Worm (Caenorhabditis elegans) whole organism, midembryonic: ENCODE data around the gene Y46B2A.4.
"Not testable (repeated sequence)": the region's sequence is repeated elsewhere in the genome, so short reads cannot be mapped to it uniquely, and the experiment has no call there.

Source experiments
- T22C8.4 ChIP-seq: fragments of 200-800 bp; sonication (Bioruptor generic); IDR thresholded peaks from 2 replicates; pipeline ENCODE4 v1.3.6; 2022; ENCODE audit warnings: missing genetic modification characterization, missing compliant biosample characterization
- cog-1 ChIP-seq: sonication (generic microtip); optimal IDR thresholded peaks from 2 replicates; lab custom pipeline; 2016; ENCODE audit warnings: missing genetic modification characterization, missing compliant biosample characterization
- flt-1 ChIP-seq: fragments of 200-800 bp; sonication (Bioruptor generic); IDR thresholded peaks from 2 replicates; pipeline ENCODE4 v1.3.6; 2022; ENCODE audit warnings: missing genetic modification characterization, missing compliant biosample characterization
- klf-2 ChIP-seq: fragments of 200-800 bp; sonication (Bioruptor generic); conservative IDR thresholded peaks from 2 replicates; pipeline ENCODE4 v1.3.6; 2022; ENCODE audit warnings: missing genetic modification reagents, missing genetic modification characterization, missing compliant biosample characterization
- med-1 ChIP-seq: sonication (generic microtip); optimal IDR thresholded peaks from 2 replicates; lab custom pipeline; 2017; ENCODE audit warnings: missing genetic modification characterization, mild to moderate bottlenecking, missing compliant biosample characterization, antibody characterized with exemption, missing genetic modification reagents; ENCODE audit not compliant: insufficient read depth
- ref-1 ChIP-seq: fragments of 200-800 bp; sonication (Bioruptor generic); conservative IDR thresholded peaks from 2 replicates; pipeline ENCODE4 v1.3.6; 2022; ENCODE audit warnings: missing genetic modification reagents, missing genetic modification characterization, missing compliant biosample characterization
- tab-1 ChIP-seq: fragments of 200-800 bp; sonication (Bioruptor generic); IDR thresholded peaks from 2 replicates; pipeline ENCODE4 v1.3.6; 2022; ENCODE audit warnings: missing genetic modification characterization, missing compliant biosample characterization
- ztf-23 ChIP-seq: fragments of 200-800 bp; sonication (Bioruptor generic); IDR thresholded peaks from 2 replicates; pipeline ENCODE4 v1.3.6; 2022; ENCODE audit warnings: missing genetic modification reagents, missing genetic modification characterization, missing compliant biosample characterization
- ztf-29 ChIP-seq: fragments of 200-800 bp; sonication (Bioruptor generic); IDR thresholded peaks from 2 replicates; pipeline ENCODE4 v1.3.6; 2022; ENCODE audit warnings: missing genetic modification reagents, missing genetic modification characterization, missing compliant biosample characterization

Gene Y46B2A.4

DNA sequence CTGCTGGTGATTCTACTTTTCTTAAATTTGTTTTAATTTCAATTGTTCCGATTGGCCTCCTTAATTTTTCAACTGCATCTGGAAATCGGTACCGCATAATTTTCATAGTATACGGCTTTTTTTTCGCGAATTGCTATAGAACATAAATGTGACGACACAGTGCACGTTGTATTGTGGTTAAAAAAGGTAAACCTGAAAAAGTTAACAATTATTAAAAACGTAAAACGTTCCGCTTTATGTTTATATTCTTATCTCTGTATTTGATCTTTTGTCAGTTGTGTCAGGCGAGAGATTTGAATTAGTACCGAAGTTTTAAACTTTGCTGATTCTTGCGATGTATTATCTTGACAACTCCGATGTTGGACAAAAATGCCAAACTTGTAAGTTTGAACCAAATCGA lies at the start of gene Y46B2A.4:
TSS of gene Y46B2A.4 (plus strand) at position 301 of the 400 bp plus-strand sequence.
- TF ChIP-seq flt-1 (GFP tag; lab: Robert Waterston, UW) = no peak
- TF ChIP-seq ref-1 (GFP tag; lab: Robert Waterston, UW) = no peak
- no peak for TF ChIP-seq ztf-29 (GFP tag; lab: Robert Waterston, UW)
- TF ChIP-seq T22C8.4 (GFP tag; lab: Robert Waterston, UW) = no peak
- no peak for TF ChIP-seq tab-1
- no peak for TF ChIP-seq klf-2 (GFP tag; lab: Robert Waterston, UW)
- TF ChIP-seq cog-1 = no peak
- no peak for TF ChIP-seq ztf-23 (GFP tag; lab: Robert Waterston, UW)
- no peak for TF ChIP-seq med-1 (GFP tag; lab: Kevin White, UChicago)

DNA sequence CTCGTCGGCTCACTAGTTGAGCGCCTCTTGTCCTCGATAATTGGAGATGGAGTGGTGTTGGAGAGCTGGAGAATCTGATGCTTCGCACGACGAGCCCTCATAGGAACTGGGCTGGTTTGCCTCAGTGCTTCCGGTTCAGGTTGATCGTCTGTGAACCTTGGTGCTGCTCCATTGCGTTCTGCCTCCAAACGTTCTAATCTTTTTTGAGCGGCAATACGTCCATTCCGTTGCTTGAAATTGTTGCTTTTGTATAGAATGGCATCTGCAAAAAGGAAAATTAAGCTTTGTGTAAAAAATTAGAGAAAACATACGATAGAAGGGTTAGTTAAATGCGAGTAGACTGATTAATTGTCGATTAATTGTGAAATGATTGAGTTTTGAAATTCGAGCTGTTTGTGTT lies 48.7 kb upstream of the Y46B2A.4 start, which contains the start of gene F46F5.5:
TSS of gene F46F5.5 (minus strand) at position 101 of the 400 bp plus-strand sequence.
- TF ChIP-seq med-1 (GFP tag; lab: Kevin White, UChicago) (no peak), flt-1 (GFP tag; lab: Robert Waterston, UW) (no peak), ztf-23 (GFP tag; lab: Robert Waterston, UW) (no peak), tab-1 (no peak), ztf-29 (GFP tag; lab: Robert Waterston, UW) (no peak), ref-1 (GFP tag; lab: Robert Waterston, UW) (no peak)

DNA sequence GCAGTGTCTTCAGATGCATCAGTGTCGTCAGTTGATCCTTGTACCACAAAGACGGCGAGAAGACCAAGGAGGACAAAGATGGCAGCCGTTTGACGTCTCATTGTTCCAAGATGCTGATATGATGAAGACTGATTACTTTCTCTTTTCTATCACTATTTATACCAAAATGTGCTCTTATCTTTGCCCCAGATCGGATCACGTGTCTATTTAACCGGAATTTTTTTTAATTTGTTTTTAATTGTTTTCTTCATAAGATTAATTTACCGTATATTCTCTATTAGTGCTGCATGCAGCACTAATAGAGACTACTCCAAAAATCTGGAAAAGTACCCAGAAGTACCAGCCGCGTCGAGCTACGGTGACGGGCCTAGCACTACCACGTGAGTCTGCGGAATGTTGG lies 46.9 kb upstream of the Y46B2A.4 start, which contains the start of gene msrp-3:
TSS of gene msrp-3 (minus strand) at position 101 of the 400 bp plus-strand sequence.
- no peak for TF ChIP-seq ztf-23 (GFP tag; lab: Robert Waterston, UW)
- no peak for TF ChIP-seq med-1 (GFP tag; lab: Kevin White, UChicago)
- TF ChIP-seq ztf-29 (GFP tag; lab: Robert Waterston, UW) = no peak
- TF ChIP-seq T22C8.4 (GFP tag; lab: Robert Waterston, UW) = no peak
- TF ChIP-seq flt-1 (GFP tag; lab: Robert Waterston, UW) = no peak
- no peak for TF ChIP-seq cog-1
- TF ChIP-seq klf-2 (GFP tag; lab: Robert Waterston, UW) = no peak
- no peak for TF ChIP-seq ref-1 (GFP tag; lab: Robert Waterston, UW)
- TF ChIP-seq tab-1 = no peak

DNA sequence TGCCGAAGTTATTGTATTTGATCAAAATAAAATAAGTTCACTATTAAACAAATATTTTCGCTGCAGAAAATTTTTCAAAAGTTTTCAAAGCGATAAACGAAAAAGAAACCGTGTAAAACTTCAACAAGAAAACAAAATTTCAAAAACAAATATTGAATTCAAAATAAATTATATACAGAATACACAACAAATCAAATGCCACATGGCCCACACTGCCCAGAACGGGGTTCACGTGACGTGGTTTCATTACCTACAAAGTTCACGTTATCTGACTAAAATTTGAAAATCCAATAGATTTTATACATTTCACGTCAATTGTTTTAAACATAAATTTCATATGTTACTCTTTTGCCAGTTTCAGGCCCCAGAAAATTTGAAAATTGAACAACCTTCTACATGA lies 41.1 kb upstream of the Y46B2A.4 start, which contains the start of gene F46F5.7:
TSS of gene F46F5.7 (minus strand) at position 101 of the 400 bp plus-strand sequence.
- TF ChIP-seq ref-1 (GFP tag; lab: Robert Waterston, UW) (no peak), med-1 (GFP tag; lab: Kevin White, UChicago) (no peak), ztf-23 (GFP tag; lab: Robert Waterston, UW) (no peak), flt-1 (GFP tag; lab: Robert Waterston, UW) (no peak), cog-1 (no peak), tab-1 (no peak), ztf-29 (GFP tag; lab: Robert Waterston, UW) (no peak), klf-2 (GFP tag; lab: Robert Waterston, UW) (no peak), T22C8.4 (GFP tag; lab: Robert Waterston, UW) (no peak)

DNA sequence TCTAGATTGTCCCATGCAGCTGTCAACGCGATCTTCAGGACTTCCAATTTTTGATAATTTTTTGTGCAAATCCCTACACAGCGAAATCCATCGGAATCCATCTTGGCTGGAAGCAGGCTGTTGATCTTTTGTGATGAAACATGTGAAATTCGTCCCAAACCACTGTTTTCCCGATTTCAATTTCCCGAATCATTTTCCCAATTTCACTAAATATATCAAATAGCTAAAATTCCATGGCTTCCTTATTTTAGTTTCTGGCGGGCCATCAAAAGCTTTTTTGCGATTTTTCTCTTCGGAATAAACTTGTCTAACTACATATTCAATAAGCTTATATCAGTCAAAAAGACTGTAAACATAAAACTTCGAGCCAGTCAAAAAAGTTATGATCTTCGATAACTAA lies 40.1 kb upstream of the Y46B2A.4 start, which contains the start of gene F46F5.8:
TSS of gene F46F5.8 (minus strand) at position 101 of the 400 bp plus-strand sequence.
- TF ChIP-seq med-1 (GFP tag; lab: Kevin White, UChicago) (no peak), klf-2 (GFP tag; lab: Robert Waterston, UW) (no peak), cog-1 (no peak), ztf-23 (GFP tag; lab: Robert Waterston, UW) (no peak), flt-1 (GFP tag; lab: Robert Waterston, UW) (no peak), T22C8.4 (GFP tag; lab: Robert Waterston, UW) (no peak), ref-1 (GFP tag; lab: Robert Waterston, UW) (no peak), tab-1 (no peak), ztf-29 (GFP tag; lab: Robert Waterston, UW) (no peak)

DNA sequence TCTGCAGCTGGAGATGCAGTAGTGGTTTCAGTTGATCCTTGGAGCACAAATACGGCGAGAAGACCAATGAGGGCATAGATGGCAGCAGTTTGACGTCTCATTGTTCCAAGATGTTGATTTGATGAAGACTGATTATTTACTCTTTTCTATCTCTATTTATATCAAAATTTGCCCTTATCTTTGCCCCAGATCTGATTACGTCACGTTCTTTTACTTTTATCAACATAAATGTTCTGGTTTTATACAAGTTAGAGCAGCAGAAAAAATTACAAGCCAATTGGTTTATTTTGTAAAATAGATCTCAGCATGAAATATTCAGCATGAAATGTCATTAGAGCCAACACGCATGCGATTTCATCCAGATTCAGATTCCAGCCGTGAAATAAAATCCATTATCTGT lies 38.9 kb upstream of the Y46B2A.4 start, which contains the start of gene msrp-4:
TSS of gene msrp-4 (minus strand) at position 101 of the 400 bp plus-strand sequence.
- not testable (repeated sequence) for TF ChIP-seq klf-2, ztf-23, ref-1 (GFP tag; lab: Robert Waterston, UW)

DNA sequence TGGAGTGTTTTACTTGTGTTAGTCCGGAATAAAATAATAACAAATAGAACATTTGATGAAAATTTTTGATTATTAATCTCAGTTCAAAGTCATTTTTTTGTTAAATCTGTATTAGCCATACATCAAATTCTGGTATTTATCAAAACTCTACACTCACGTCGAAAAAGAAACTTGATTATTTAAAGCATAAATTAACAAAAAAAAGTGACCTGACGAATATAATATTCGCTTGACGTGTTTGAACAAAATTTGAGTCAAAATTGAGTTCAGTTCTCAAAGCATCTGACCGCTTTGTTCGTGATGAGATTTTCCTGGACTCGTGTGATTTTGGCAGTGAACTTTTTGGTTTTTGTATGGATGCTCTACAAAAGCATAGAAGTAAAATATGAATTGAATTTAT lies 38.1 kb upstream of the Y46B2A.4 start, which contains the start of gene F46F5.10:
TSS of gene F46F5.10 (plus strand) at position 301 of the 400 bp plus-strand sequence.
- no peak for TF ChIP-seq T22C8.4 (GFP tag; lab: Robert Waterston, UW)

DNA sequence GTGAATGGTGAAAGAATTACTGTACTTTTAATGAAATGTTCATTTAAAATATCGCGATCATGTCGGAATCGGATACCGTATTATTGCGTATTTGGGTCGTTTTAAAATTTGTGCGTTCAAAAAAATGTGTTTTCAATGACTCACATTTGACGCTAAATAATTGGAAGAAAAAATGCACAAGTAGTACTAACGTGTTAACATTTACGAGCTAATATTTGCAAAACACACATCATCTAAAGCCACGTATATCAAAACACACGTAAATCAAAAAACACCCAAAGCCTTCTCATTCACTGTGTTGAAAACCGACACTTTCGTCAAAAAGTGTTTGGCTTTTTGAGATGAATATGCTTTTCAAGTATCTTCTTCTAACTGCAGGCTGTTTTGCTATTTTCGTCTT lies 36.1 kb upstream of the Y46B2A.4 start, which contains the start of gene F28A10.1:
TSS of gene F28A10.1 (plus strand) at position 301 of the 400 bp plus-strand sequence.
- TF ChIP-seq tab-1 = no peak
- no peak for TF ChIP-seq cog-1
- TF ChIP-seq ztf-29 (GFP tag; lab: Robert Waterston, UW) = no peak

DNA sequence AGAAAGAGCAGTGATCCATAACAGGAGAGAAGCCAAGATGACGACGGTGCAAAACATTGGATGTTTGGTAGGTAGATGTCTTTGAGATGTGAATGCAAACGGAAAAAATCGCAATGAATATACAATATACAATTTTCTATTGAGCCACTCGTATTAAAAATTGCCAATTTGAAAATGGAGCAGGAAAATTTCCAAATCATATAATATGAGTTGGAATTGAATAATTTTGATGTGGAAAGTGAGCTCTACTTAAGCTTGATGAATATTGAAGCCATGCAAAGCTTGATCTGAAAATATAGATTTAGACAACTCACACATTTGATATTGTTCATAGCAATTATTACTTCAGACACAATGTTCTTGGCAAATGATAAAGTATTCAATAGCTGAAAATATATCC lies 23.2 kb upstream of the Y46B2A.4 start, which contains the start of gene F28A10.8:
TSS of gene F28A10.8 (minus strand) at position 101 of the 400 bp plus-strand sequence.
- TF ChIP-seq ztf-29 (GFP tag; lab: Robert Waterston, UW) (no peak), ref-1 (GFP tag; lab: Robert Waterston, UW) (no peak), med-1 (GFP tag; lab: Kevin White, UChicago) (no peak)

DNA sequence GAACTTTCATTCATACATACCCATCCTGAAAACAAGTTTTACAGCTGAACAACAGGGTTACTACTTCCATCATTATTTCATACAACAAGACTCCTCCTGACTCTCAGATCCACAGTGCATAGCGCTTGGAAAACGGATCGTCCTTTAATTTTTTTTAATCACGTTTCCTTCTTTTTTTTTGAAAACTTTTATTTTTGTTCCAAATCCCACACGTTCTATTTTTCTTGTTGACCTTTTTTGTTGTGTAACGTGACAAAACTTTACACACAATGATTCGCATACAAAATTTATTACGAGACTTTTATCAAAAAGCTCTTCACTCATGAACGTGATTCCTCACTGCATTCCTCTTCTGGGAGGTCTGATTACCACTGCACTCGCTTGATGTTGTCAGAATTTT lies 21.5 kb upstream of the Y46B2A.4 start, which contains the start of gene clc-33:
TSS of gene clc-33 (plus strand) at position 301 of the 400 bp plus-strand sequence.
- TF ChIP-seq klf-2 (GFP tag; lab: Robert Waterston, UW) = no peak
- no peak for TF ChIP-seq T22C8.4 (GFP tag; lab: Robert Waterston, UW)
- TF ChIP-seq ref-1 (GFP tag; lab: Robert Waterston, UW) = no peak
- no peak for TF ChIP-seq cog-1
- TF ChIP-seq ztf-23 (GFP tag; lab: Robert Waterston, UW) = no peak
- TF ChIP-seq med-1 (GFP tag; lab: Kevin White, UChicago) = no peak
- TF ChIP-seq flt-1 (GFP tag; lab: Robert Waterston, UW) = no peak
- no peak for TF ChIP-seq tab-1
- no peak for TF ChIP-seq ztf-29 (GFP tag; lab: Robert Waterston, UW)
